Worm (Caenorhabditis elegans): ENCODE measurements around the gene fbxb-63.
"Not testable (repeated sequence)": the region's sequence is repeated elsewhere in the genome, so short reads cannot be mapped to it uniquely, and the experiment has no call there.

Gene fbxb-63

DNA sequence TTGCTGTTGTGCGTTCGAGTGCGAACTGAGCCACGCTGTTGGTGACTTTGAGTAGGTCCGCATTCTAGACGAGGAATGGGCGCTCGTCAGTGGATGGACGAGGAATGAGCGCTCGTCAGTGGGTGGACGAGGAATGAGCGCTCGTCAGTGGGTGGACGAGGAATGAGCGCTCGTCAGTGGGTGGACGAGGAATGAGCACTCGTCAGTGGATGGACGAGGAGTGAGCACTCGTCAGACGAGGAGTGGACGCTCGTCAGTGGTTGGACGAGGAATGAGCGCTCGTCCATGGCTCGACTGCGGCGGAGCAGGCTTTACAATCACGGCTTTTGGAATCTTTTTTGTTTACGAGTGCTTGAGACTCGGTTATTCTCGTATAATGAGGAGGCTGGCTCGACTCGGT lies 25.0 kb downstream of the fbxb-63 start:
- TF ChIP-seq lsy-2 (tag; optimal IDR thresholded peaks at IDR 0.05) (no peak), F16B12.6 (tag; optimal IDR thresholded peaks at IDR 0.05) (no peak), snpc-4 (tag; optimal IDR thresholded peaks at IDR 0.05) (no peak), unc-130 (tag; optimal IDR thresholded peaks at IDR 0.05) (no peak), nhr-85 (tag) (no peak), efl-1 (optimal IDR thresholded peaks at IDR 0.05) (no peak), efl-1 (GFP tag; optimal IDR thresholded peaks at IDR 0.05 in 1 of 2) (no peak), tlp-1 (tag; optimal IDR thresholded peaks at IDR 0.05) (no peak), ztf-11 (tag; optimal IDR thresholded peaks at IDR 0.05) (no peak), C34B4.2 (tag; optimal IDR thresholded peaks at IDR 0.05) (no peak), fkh-8 (tag; optimal IDR thresholded peaks at IDR 0.05) (no peak), nhr-20 (tag; optimal IDR thresholded peaks at IDR 0.05) (no peak), egl-13 (tag; optimal IDR thresholded peaks at IDR 0.05) (no peak), skn-1 (tag; optimal IDR thresholded peaks at IDR 0.05) (no peak), nhr-28 (tag; optimal IDR thresholded peaks at IDR 0.05) (no peak), unc-62 (GFP tag; optimal IDR thresholded peaks at IDR 0.05) (no peak), nhr-90 (tag; optimal IDR thresholded peaks at IDR 0.05; ENCODE audit: poor library complexity) (no peak)

DNA sequence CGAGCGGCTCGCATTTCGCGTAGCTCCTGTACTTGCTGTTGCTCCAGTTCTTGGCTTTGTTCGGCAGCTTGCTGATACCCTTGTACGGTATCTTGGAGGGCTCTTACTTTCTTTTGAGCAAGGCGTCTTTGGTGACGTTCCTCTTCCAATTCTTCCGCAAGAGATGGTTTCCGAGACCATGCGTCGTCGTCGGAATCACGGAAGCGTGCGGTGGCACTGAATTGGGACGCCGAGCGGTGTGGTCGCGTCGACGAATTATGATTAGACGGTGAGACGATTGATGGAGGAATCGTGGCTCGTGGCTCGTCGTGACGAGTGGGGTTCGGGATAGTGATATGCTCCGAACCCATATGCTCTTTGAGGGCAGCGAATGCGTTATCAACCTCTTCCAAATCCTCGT lies 27.2 kb downstream of the fbxb-63 start:
- no peak for TF ChIP-seq egl-13 (tag; optimal IDR thresholded peaks at IDR 0.05)
- no peak for TF ChIP-seq alr-1 (tag; optimal IDR thresholded peaks at IDR 0.05; ENCODE audit: borderline replicate concordance)

DNA sequence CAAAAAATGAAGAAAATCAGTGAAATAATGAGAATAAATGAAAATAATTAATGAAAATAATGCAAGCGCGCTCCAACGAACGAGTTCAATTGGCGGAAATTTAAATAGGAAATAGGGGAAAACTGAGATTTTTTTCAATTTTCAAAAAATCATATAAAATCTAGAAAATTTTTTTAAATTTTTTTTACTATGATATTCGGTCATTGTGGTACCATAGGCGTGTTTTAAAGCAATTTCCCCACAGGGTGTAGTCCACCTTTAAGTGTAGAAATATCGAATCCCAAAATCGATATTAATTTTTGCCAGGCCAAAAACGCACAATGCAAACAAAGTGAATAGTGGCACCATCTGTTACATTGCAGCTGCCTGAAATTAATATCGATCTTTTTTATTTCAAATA lies 39.4 kb downstream of the fbxb-63 start, which contains the start of gene F21D9.1:
Gene F21D9.1 (plus strand): TSS at position 301 of the 400 bp plus-strand sequence.
- TF ChIP-seq aly-2, unc-130, jun-1 (tag; optimal IDR thresholded peaks at IDR 0.05): not testable (repeated sequence)

DNA sequence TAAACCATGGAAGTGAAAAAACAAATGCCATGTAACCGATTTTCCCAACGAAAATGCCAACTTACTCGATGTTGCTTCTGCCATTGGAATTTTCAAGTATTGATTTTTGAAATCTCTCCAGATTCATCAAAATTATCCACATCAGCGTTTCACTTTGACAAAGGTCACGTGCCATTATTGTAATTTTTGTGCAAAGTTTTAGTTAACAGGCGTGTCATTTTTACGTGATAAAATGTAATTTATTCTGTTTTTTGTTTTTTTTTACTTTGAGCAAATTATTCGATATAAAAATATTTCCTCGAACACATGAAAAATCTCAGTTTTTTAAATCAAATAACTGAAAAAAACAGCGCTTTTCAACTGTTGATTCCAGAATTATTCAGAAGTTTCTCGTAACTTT lies 41.2 kb downstream of the fbxb-63 start, which contains the start of gene F21D9.2:
Gene F21D9.2 (minus strand): TSS at position 101 of the 400 bp plus-strand sequence.
- TF ChIP-seq lir-3 (tag; optimal IDR thresholded peaks at IDR 0.05; ENCODE audit: poor library complexity) (no peak), fos-1 (tag; optimal IDR thresholded peaks at IDR 0.05) (no peak), hlh-17 (GFP tag; optimal IDR thresholded peaks at IDR 0.05; ENCODE audit: borderline replicate concordance) (no peak), ets-5 (GFP tag; IDR thresholded peaks at IDR 0.05) (no peak), lin-13 (GFP tag; optimal IDR thresholded peaks at IDR 0.05) (no peak), nhr-28 (tag; optimal IDR thresholded peaks at IDR 0.05) (no peak), isw-1 (GFP tag; IDR thresholded peaks at IDR 0.05) (no peak), hpl-2 (GFP tag; optimal IDR thresholded peaks at IDR 0.05) (no peak), sptf-1 (tag; optimal IDR thresholded peaks at IDR 0.05) (no peak), tlp-1 (tag; optimal IDR thresholded peaks at IDR 0.05) (no peak), nhr-77 (tag; optimal IDR thresholded peaks at IDR 0.05) (no peak)

DNA sequence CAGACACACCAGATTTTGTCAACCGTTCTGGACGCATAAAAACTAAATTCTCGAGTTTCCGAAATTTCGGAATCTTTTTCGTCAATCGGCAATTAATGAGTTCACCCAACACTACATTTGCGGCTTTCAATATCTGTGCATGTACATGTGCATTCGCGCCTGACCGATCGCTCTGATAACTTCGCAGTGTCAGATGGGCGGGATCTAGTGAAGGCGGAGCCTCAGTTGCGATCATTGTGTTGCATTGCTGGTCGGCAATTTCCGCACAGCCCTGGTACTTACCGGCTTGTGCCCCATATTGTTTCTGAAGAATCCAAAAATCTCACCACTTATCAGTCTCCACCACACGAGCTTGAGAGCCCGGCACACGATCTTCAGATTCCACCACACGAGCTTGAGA lies 42.8 kb downstream of the fbxb-63 start:
- no peak for TF ChIP-seq tlp-1 (tag; optimal IDR thresholded peaks at IDR 0.05)
- TF ChIP-seq fkh-8 (tag; optimal IDR thresholded peaks at IDR 0.05) = no peak
- TF ChIP-seq nhr-19 (GFP tag; conservative IDR thresholded peaks at IDR 0.05) = no peak
- TF ChIP-seq C16A3.4 (tag; optimal IDR thresholded peaks at IDR 0.05) = no peak
- no peak for TF ChIP-seq nhr-47 (tag; optimal IDR thresholded peaks at IDR 0.05)
- TF ChIP-seq elt-2 (tag; optimal IDR thresholded peaks at IDR 0.05) = no peak
- TF ChIP-seq snu-23 (GFP tag; optimal IDR thresholded peaks at IDR 0.05) = no peak
- no peak for TF ChIP-seq ceh-90 (tag; optimal IDR thresholded peaks at IDR 0.05)
- TF ChIP-seq pqm-1 (tag; optimal IDR thresholded peaks at IDR 0.05) = no peak
- no peak for TF ChIP-seq skn-1 (tag; optimal IDR thresholded peaks at IDR 0.05)

All from whole organism, L1 larva.